Worm (Caenorhabditis elegans) whole organism, dauer: ENCODE data around the gene sta-1.
"Not testable (repeated sequence)": the region's sequence is repeated elsewhere in the genome, so short reads cannot be mapped to it uniquely, and the experiment has no call there.

Source experiments
- unc-62 ChIP-seq: sonication (generic microtip); optimal IDR thresholded peaks from 2 replicates; lab custom pipeline; 2017; ENCODE audit warnings: missing biosample characterization, missing genetic modification reagents, missing genetic modification characterization

Gene sta-1

DNA sequence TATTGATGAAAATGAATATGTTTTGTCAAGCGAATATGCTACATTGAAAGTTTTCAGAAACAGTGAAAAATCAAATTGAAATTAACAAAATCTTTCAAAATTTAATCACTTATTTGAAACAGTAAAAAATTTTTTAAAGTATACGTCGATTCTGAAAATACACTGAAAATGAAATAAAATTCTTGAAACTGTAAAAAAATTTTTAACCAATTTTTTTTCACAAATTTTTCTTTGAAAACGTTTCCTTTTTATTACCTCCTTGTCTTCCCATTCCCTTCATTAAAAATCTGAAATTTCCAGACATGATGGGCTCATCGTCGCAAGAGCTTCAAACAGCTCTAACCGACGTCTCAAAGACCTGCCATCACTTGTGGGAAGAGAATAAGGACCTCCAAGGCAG is at the start of gene sta-1:
Gene sta-1, plus strand, starts transcription at position 301 of the 400 bp plus-strand sequence.
- TF ChIP-seq unc-62 (GFP tag; lab: Kevin White, UChicago): not testable (repeated sequence)

ce11 chrIV:16622522-16622921 is 41.6 kb upstream of the sta-1 start:
- TF ChIP-seq unc-62 (GFP tag; lab: Kevin White, UChicago): no peak

DNA sequence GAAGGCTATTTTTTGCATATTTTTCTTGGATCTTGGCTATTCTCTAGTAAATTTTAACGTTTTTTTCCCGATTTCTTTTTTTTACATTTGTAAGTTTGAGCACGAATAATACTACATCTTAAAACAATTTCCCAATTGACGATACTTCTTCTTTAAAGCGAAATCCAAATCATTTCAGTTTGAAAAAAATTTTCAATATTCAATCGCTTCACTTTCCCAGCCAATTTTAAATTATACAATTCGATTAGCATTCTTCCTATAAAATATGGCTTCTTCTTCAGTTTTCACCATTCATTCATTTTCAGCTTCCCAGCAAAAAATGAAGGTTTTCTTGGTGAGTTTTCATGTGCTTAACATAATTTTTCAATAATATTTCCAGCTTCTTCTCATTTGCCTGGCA is 38.2 kb upstream of the sta-1 start, which contains the start of gene fip-7:
Gene fip-7, plus strand, starts transcription at position 301 of the 400 bp plus-strand sequence.
- not testable (repeated sequence) for TF ChIP-seq unc-62 (GFP tag; lab: Kevin White, UChicago)

DNA sequence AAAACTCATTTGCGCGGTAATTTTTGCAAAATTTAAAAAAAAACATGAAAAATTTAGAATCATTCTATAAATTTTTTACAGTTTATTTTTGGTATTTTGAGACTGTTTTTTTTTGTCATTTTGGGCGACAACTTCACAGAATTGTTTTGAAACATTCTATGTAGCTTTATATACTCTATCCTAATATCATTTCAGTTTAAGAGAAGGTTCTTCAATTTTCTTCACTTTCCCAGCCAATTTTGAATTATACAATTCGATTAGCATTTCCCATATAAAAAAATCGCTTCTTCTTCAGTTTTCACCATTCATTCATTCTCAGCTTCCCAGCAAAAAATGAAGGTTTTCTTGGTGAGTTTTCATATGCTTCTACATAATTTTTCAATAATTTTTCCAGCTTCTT is 36.4 kb upstream of the sta-1 start, which contains the start of gene fipr-28:
Gene fipr-28, plus strand, starts transcription at position 301 of the 400 bp plus-strand sequence.
- no peak for TF ChIP-seq unc-62 (GFP tag; lab: Kevin White, UChicago)

DNA sequence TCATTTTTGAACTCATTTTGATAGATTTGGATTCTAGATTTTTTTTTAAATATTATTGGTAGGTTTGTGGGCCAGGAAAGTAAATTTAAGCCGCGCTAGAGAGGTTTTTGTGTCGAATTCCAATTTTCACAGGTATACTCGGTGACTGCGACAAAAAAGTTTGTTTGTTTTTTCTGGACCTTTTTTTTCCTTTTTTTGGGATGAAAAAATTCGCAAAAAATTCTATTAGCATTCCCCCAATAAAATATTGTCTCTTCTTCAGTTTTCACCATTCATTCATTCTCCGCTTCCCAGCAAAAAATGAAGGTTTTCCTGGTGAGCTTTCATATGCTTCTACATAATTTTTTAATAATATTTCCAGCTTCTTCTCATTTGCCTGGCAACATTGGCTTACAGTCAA is 35.0 kb upstream of the sta-1 start, which contains the start of gene Y51H4A.936:
Gene Y51H4A.936, plus strand, starts transcription at position 301 of the 400 bp plus-strand sequence.
- TF ChIP-seq unc-62 (GFP tag; lab: Kevin White, UChicago): no peak

- no peak for TF ChIP-seq unc-62 (GFP tag; lab: Kevin White, UChicago)
Observed at ce11 chrIV:16629815-16630214, 34.3 kb upstream of the sta-1 start.

DNA sequence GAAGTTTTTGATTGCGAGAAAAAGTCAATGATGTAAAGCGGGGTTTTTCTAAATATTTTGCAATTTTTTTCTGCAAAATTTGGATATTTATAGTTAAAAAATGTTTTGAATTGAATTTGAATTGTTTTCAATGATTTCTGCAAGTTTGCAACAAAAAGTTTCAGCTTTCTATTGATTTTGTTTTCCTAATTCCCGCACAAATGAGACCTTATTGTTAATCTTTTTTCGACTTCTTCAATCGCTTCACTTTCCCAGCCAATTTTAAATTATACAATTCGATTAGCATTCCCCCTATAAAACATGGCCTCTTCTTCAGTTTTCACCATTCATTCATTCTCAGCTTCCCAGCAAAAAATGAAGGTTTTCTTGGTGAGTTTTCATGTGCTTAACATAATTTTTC is 33.5 kb upstream of the sta-1 start, which contains the start of gene fipr-27:
Gene fipr-27, plus strand, starts transcription at position 301 of the 400 bp plus-strand sequence.
- no peak for TF ChIP-seq unc-62 (GFP tag; lab: Kevin White, UChicago)

ce11 chrIV:16643782-16644181 is 20.3 kb upstream of the sta-1 start:
- no peak for TF ChIP-seq unc-62 (GFP tag; lab: Kevin White, UChicago)

- no peak for TF ChIP-seq unc-62 (GFP tag; lab: Kevin White, UChicago)
Observed at ce11 chrIV:16645492-16646191, 18.5 kb upstream of the sta-1 start.

- TF ChIP-seq unc-62 (GFP tag; lab: Kevin White, UChicago): not testable (repeated sequence)
Observed at ce11 chrIV:16646192-16646544, 18.0 kb upstream of the sta-1 start, which contains the start of gene Y51H4A.13. TSS of gene Y51H4A.13 (minus strand) at chrIV:16646373.

- not testable (repeated sequence) for TF ChIP-seq unc-62 (GFP tag; lab: Kevin White, UChicago)
Observed at ce11 chrIV:16655783-16656182, 8.3 kb upstream of the sta-1 start, which contains the start of gene set-26. TSS of gene set-26 (minus strand) at chrIV:16655883.

- no peak for TF ChIP-seq unc-62 (GFP tag; lab: Kevin White, UChicago)
Observed at ce11 chrIV:16656232-16656631, 7.9 kb upstream of the sta-1 start, which contains the start of gene tsr-2. TSS of gene tsr-2 (plus strand) at chrIV:16656613.

ce11 chrIV:16657488-16657982 is 6.6 kb upstream of the sta-1 start:
- no peak for TF ChIP-seq unc-62 (GFP tag; lab: Kevin White, UChicago)

DNA sequence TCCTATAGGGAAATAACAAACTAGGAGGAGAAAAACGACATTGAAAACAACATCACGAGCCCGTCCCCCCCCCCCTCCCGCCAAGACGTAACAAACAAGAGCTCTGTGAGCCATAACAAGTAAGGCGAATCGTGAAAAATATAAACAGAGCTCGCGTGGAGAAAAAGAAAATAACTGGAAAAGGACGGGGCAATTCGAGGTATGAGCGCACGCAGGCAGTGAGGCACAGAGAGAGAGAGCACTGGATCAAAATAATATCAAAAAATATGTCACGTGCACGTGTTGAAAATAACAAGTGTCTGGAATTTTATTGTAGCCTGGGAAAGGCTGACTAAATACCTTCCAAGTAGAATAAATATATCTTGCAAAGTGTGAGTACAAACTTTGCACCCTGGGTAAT is 5.4 kb upstream of the sta-1 start:
- TF ChIP-seq unc-62 (GFP tag; lab: Kevin White, UChicago): no peak

ce11 chrIV:16659475-16659874 is 4.6 kb upstream of the sta-1 start:
- TF ChIP-seq unc-62 (GFP tag; lab: Kevin White, UChicago): no peak

DNA sequence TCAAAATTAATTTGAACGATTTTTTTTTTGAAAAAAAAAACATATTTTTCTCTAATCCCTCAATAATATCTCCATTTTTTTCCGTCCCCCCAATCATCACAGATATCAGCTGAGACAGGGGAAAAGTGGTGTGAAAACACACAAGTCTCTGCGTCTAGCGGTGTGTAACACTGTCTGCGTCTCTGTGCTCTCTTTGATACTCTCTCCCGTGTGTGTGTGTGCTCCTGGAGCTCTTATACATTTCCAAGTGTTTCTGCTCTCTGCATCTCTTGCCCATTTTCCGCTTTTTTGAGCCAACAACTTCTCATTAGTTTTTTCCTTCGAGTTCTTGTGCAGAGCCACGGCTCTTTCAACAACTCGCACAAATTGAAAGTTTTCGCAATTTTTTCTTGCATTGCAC is 529 bp upstream of the sta-1 start:
- no peak for TF ChIP-seq unc-62 (GFP tag; lab: Kevin White, UChicago)

- no peak for TF ChIP-seq unc-62 (GFP tag; lab: Kevin White, UChicago)
Observed at ce11 chrIV:16684224-16684623, 20.1 kb downstream of the sta-1 start.
